Worm (Caenorhabditis elegans): ENCODE data around the gene B0244.15.

DNA sequence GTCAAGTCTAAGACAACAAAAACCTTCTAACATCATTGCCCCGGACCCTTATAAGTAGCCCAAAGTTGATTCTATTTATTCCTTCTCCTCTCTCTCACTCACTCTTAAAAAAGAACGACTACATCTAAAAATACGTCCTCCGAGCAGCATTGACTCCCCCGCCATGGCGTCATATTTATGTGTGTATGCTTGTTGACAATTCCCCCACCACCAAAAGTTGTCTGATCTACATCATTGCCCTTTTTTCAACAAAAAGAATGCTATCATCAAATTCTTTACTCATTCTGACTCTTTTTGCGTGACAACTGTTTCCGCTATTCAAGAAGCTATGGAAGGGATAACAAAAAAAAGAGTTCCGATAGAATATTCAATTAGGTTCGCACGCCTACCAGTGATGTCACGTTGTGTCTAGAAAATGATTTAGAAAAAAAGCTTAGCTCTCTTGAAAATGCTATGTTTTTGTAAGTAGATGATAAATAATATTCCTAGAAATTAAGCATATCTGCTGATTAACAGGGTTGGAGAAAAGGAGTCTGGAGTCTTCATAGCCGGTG is 14.4 kb downstream of the B0244.15 start:
- no peak for TF ChIP-seq unc-39 (tag; optimal IDR thresholded peaks at IDR 0.05)
- TF ChIP-seq cnd-1 (tag; optimal IDR thresholded peaks at IDR 0.05): no peak
